Worm (Caenorhabditis elegans) whole organism, midembryonic: Measurements from ENCODE around the gene lip-1.

Source experiments
- T22C8.4 ChIP-seq: fragments of 200-800 bp; sonication (Bioruptor generic); IDR thresholded peaks from 2 replicates; pipeline ENCODE4 v1.3.6; 2022; ENCODE audit warnings: missing genetic modification characterization, missing compliant biosample characterization
- cog-1 ChIP-seq: sonication (generic microtip); optimal IDR thresholded peaks from 2 replicates; lab custom pipeline; 2016; ENCODE audit warnings: missing genetic modification characterization, missing compliant biosample characterization
- flt-1 ChIP-seq: fragments of 200-800 bp; sonication (Bioruptor generic); IDR thresholded peaks from 2 replicates; pipeline ENCODE4 v1.3.6; 2022; ENCODE audit warnings: missing genetic modification characterization, missing compliant biosample characterization
- klf-2 ChIP-seq: fragments of 200-800 bp; sonication (Bioruptor generic); conservative IDR thresholded peaks from 2 replicates; pipeline ENCODE4 v1.3.6; 2022; ENCODE audit warnings: missing genetic modification reagents, missing genetic modification characterization, missing compliant biosample characterization
- med-1 ChIP-seq: sonication (generic microtip); optimal IDR thresholded peaks from 2 replicates; lab custom pipeline; 2017; ENCODE audit warnings: missing genetic modification characterization, mild to moderate bottlenecking, missing compliant biosample characterization, antibody characterized with exemption, missing genetic modification reagents; ENCODE audit not compliant: insufficient read depth
- ref-1 ChIP-seq: fragments of 200-800 bp; sonication (Bioruptor generic); conservative IDR thresholded peaks from 2 replicates; pipeline ENCODE4 v1.3.6; 2022; ENCODE audit warnings: missing genetic modification reagents, missing genetic modification characterization, missing compliant biosample characterization
- tab-1 ChIP-seq: fragments of 200-800 bp; sonication (Bioruptor generic); IDR thresholded peaks from 2 replicates; pipeline ENCODE4 v1.3.6; 2022; ENCODE audit warnings: missing genetic modification characterization, missing compliant biosample characterization
- ztf-23 ChIP-seq: fragments of 200-800 bp; sonication (Bioruptor generic); IDR thresholded peaks from 2 replicates; pipeline ENCODE4 v1.3.6; 2022; ENCODE audit warnings: missing genetic modification reagents, missing genetic modification characterization, missing compliant biosample characterization
- ztf-29 ChIP-seq: fragments of 200-800 bp; sonication (Bioruptor generic); IDR thresholded peaks from 2 replicates; pipeline ENCODE4 v1.3.6; 2022; ENCODE audit warnings: missing genetic modification reagents, missing genetic modification characterization, missing compliant biosample characterization

lip-1 gene

ce11 chrIV:6879666-6880210 lies 37.0 kb downstream of the lip-1 start:
- TF ChIP-seq ref-1 (no peak), T22C8.4 (no peak), tab-1 (GFP tag; lab: Robert Waterston, UW) (no peak), ztf-23 (GFP tag; lab: Robert Waterston, UW) (no peak), ztf-29 (GFP tag; lab: Robert Waterston, UW) (no peak), med-1 (GFP tag; lab: Kevin White, UChicago) (no peak), klf-2 (GFP tag; lab: Robert Waterston, UW) (no peak), cog-1 (no peak), flt-1 (GFP tag; lab: Robert Waterston, UW) (no peak)

ce11 chrIV:6880415-6880814 lies 37.7 kb downstream of the lip-1 start:
- no peak for TF ChIP-seq T22C8.4
- TF ChIP-seq ztf-29 (GFP tag; lab: Robert Waterston, UW): no peak
- TF ChIP-seq cog-1: no peak
- TF ChIP-seq tab-1 (GFP tag; lab: Robert Waterston, UW): no peak
- no peak for TF ChIP-seq ztf-23 (GFP tag; lab: Robert Waterston, UW)
- TF ChIP-seq ref-1: no peak
- no peak for TF ChIP-seq flt-1 (GFP tag; lab: Robert Waterston, UW)
- no peak for TF ChIP-seq klf-2 (GFP tag; lab: Robert Waterston, UW)
- no peak for TF ChIP-seq med-1 (GFP tag; lab: Kevin White, UChicago)

DNA sequence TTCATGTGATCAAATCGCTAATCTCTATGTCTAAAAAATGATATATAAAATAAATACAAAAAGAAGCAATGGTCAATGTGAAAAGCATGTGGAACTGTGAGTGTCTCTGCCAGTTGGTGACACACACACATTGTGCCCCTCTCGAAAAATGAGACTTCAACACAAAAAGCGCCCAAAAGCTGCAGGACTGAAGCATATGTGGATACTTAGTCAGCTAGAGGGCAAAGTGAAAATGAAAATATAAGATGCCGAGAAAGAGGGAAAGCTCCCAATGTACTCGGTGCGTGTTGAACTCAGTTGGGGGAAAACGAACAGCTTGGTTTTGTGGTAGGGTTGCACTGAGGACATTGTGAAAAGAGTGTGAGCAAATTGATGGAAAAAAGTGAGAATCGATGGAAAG lies 38.4 kb downstream of the lip-1 start:
- no peak for TF ChIP-seq ztf-23 (GFP tag; lab: Robert Waterston, UW)
- no peak for TF ChIP-seq cog-1
- no peak for TF ChIP-seq med-1 (GFP tag; lab: Kevin White, UChicago)
- no peak for TF ChIP-seq tab-1 (GFP tag; lab: Robert Waterston, UW)
- no peak for TF ChIP-seq klf-2 (GFP tag; lab: Robert Waterston, UW)
- TF ChIP-seq ref-1: no peak
- TF ChIP-seq ztf-29 (GFP tag; lab: Robert Waterston, UW): no peak
- TF ChIP-seq T22C8.4: no peak
- TF ChIP-seq flt-1 (GFP tag; lab: Robert Waterston, UW): no peak

DNA sequence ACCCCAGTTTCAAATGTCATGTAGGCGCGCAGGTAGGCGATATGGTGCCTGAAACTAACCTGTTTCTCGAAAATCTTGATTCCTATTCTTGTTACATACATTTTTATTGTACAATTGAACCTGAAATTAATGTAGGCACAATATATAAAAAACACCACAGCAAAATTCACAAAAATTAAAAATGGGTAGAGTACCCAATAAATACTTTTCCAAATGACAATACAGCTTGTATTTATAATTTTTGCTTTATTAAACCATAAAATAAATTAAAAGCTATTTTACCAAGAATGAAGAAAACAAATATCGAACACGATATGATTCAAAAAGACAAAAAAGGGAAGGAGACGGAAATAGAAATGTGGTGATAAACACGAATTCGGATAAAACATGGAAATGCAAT lies 40.6 kb downstream of the lip-1 start, which contains the start of gene tre-2:
TSS of gene tre-2 (minus strand) at position 101 of the 400 bp plus-strand sequence.
- no peak for TF ChIP-seq med-1 (GFP tag; lab: Kevin White, UChicago)
- TF ChIP-seq ztf-29 (GFP tag; lab: Robert Waterston, UW): no peak
- no peak for TF ChIP-seq ref-1
- no peak for TF ChIP-seq flt-1 (GFP tag; lab: Robert Waterston, UW)
- TF ChIP-seq T22C8.4: no peak
- TF ChIP-seq ztf-23 (GFP tag; lab: Robert Waterston, UW): no peak
- TF ChIP-seq klf-2 (GFP tag; lab: Robert Waterston, UW): no peak
- TF ChIP-seq cog-1: no peak
- no peak for TF ChIP-seq tab-1 (GFP tag; lab: Robert Waterston, UW)

- TF ChIP-seq klf-2 (GFP tag; lab: Robert Waterston, UW): no peak
- no peak for TF ChIP-seq ref-1
- TF ChIP-seq ztf-23 (GFP tag; lab: Robert Waterston, UW): no peak
- TF ChIP-seq tab-1 (GFP tag; lab: Robert Waterston, UW): no peak
- no peak for TF ChIP-seq flt-1 (GFP tag; lab: Robert Waterston, UW)
- no peak for TF ChIP-seq cog-1
- no peak for TF ChIP-seq med-1 (GFP tag; lab: Kevin White, UChicago)
- TF ChIP-seq T22C8.4: no peak
- TF ChIP-seq ztf-29 (GFP tag; lab: Robert Waterston, UW): no peak
Measured at ce11 chrIV:6887601-6888099, 44.9 kb downstream of the lip-1 start, which contains the start of the genes T05A12.3 and T05A12.4. TSS of gene T05A12.3 (minus strand) at chrIV:6887651. TSS of gene T05A12.4 (plus strand) at chrIV:6887948.
